Fruit fly (Drosophila melanogaster) whole organism, embryonic: ENCODE data around the gene Cyp4d21.

Source experiments
- B-H2 ChIP-seq: fragments of 200-800 bp; sonication (Bioruptor generic); optimal IDR thresholded peaks from 2 replicates; lab custom pipeline; 2018; ENCODE audit warnings: missing biosample characterization, mild to moderate bottlenecking, missing genetic modification characterization
- Bgb ChIP-seq: fragments of 200-800 bp; sonication (Bioruptor generic); IDR thresholded peaks from 2 replicates; pipeline ENCODE4 v1.3.6; 2022; ENCODE audit warnings: missing biosample characterization, missing genetic modification characterization; ENCODE audit not compliant: partially characterized antibody
- CG1024 ChIP-seq: fragments of 200-800 bp; sonication (Bioruptor generic); IDR thresholded peaks from 2 replicates; pipeline ENCODE4 v1.3.6; 2022; ENCODE audit warnings: missing biosample characterization, missing genetic modification characterization
- CG10321 ChIP-seq: fragments of 200-800 bp; sonication (Bioruptor generic); IDR thresholded peaks from 2 replicates; pipeline ENCODE4 v1.3.6; 2022; ENCODE audit warnings: missing biosample characterization, missing genetic modification characterization
- CG10565 ChIP-seq: fragments of 200-800 bp; sonication (Bioruptor generic); optimal IDR thresholded peaks from 3 replicates; lab custom pipeline; 2016; ENCODE audit warnings: missing biosample characterization, mild to moderate bottlenecking, missing genetic modification characterization
- CG10979 ChIP-seq: fragments of 200-800 bp; sonication (Bioruptor generic); optimal IDR thresholded peaks from 2 replicates; lab custom pipeline; 2018; ENCODE audit warnings: missing biosample characterization, mild to moderate bottlenecking, missing genetic modification characterization, moderate library complexity
- CG11695 ChIP-seq: fragments of 200-800 bp; sonication (Bioruptor generic); IDR thresholded peaks from 3 replicates; pipeline ENCODE4 v1.3.6; 2022; ENCODE audit warnings: missing biosample characterization, missing genetic modification characterization
- CG14050 ChIP-seq: fragments of 200-800 bp; sonication (Bioruptor generic); IDR thresholded peaks from 3 replicates; pipeline ENCODE4 v1.3.6; 2022; ENCODE audit warnings: missing biosample characterization, missing genetic modification characterization
- CG17328 ChIP-seq: fragments of 200-800 bp; sonication (Bioruptor generic); IDR thresholded peaks from 2 replicates; pipeline ENCODE4 v1.3.6; 2022; ENCODE audit warnings: missing biosample characterization, missing genetic modification characterization
- CG2875 ChIP-seq: fragments of 200-800 bp; sonication (Bioruptor generic); optimal IDR thresholded peaks from 2 replicates; lab custom pipeline; 2017; ENCODE audit warnings: missing biosample characterization, mild to moderate bottlenecking, missing genetic modification characterization, missing genetic modification reagents
- CG34376 ChIP-seq: fragments of 200-800 bp; sonication (Bioruptor generic); optimal IDR thresholded peaks from 2 replicates; lab custom pipeline; 2018; ENCODE audit warnings: missing biosample characterization, mild to moderate bottlenecking, missing genetic modification characterization
- CG42726 ChIP-seq: fragments of 200-800 bp; sonication (Bioruptor generic); IDR thresholded peaks from 2 replicates; pipeline ENCODE4 v1.3.6; 2022; ENCODE audit warnings: missing biosample characterization, missing genetic modification characterization; ENCODE audit not compliant: partially characterized antibody
- CG4328 ChIP-seq: fragments of 200-800 bp; sonication (Bioruptor generic); optimal IDR thresholded peaks from 3 replicates; lab custom pipeline; 2017; ENCODE audit warnings: missing biosample characterization, missing genetic modification reagents, missing genetic modification characterization
- CG6689 ChIP-seq: fragments of 200-800 bp; sonication (Bioruptor generic); IDR thresholded peaks from 2 replicates; pipeline ENCODE4 v1.3.6; 2022; ENCODE audit warnings: missing biosample characterization, missing genetic modification characterization
- CG8765 ChIP-seq: fragments of 200-800 bp; sonication (Bioruptor generic); IDR thresholded peaks from 2 replicates; pipeline ENCODE4 v1.3.6; 2022; ENCODE audit warnings: missing biosample characterization, missing genetic modification characterization
- CG9215 ChIP-seq: fragments of 200-800 bp; sonication (Bioruptor generic); IDR thresholded peaks from 2 replicates; pipeline ENCODE4 v1.3.6; 2022; ENCODE audit warnings: missing biosample characterization, missing genetic modification characterization
- Chrac-16 ChIP-seq: fragments of 200-800 bp; sonication (Bioruptor generic); optimal IDR thresholded peaks from 3 replicates; lab custom pipeline; 2016; ENCODE audit warnings: missing biosample characterization, missing genetic modification characterization
- Dfd ChIP-seq, 2 experiments: fragments of >200 bp; optimal IDR thresholded peaks; 2 replicates each; lab custom pipeline; 2017; ENCODE audit warnings: missing biosample characterization in 2 of 2, missing genetic modification characterization in 2 of 2
- E2f2 ChIP-seq: fragments of 200-800 bp; sonication (Bioruptor generic); IDR thresholded peaks from 2 replicates; pipeline ENCODE4 v1.3.6; 2022; ENCODE audit warnings: missing biosample characterization, missing genetic modification characterization
- Fer3 ChIP-seq: fragments of 200-800 bp; sonication (Bioruptor generic); optimal IDR thresholded peaks from 2 replicates; lab custom pipeline; 2018; ENCODE audit warnings: missing biosample characterization, mild to moderate bottlenecking, missing genetic modification characterization, moderate library complexity
- Hey ChIP-seq: fragments of 200-800 bp; sonication (Bioruptor generic); optimal IDR thresholded peaks from 3 replicates; lab custom pipeline; 2018; ENCODE audit warnings: missing biosample characterization, mild to moderate bottlenecking, missing genetic modification characterization
- Hsf ChIP-seq: fragments of 200-800 bp; sonication (Bioruptor generic); optimal IDR thresholded peaks from 3 replicates; lab custom pipeline; 2016; ENCODE audit warnings: missing biosample characterization, missing genetic modification characterization
- Kr ChIP-seq: fragments of 200-800 bp; sonication (Bioruptor generic); optimal IDR thresholded peaks from 2 replicates; lab custom pipeline; 2017; ENCODE audit warnings: missing biosample characterization, mild to moderate bottlenecking, missing genetic modification characterization
- Rfx ChIP-seq: fragments of 200-800 bp; sonication (Bioruptor generic); IDR thresholded peaks from 2 replicates; pipeline ENCODE4 v1.3.6; 2022; ENCODE audit warnings: missing biosample characterization, missing genetic modification characterization
- Scr ChIP-seq: fragments of 200-800 bp; sonication (Bioruptor generic); IDR thresholded peaks from 2 replicates; pipeline ENCODE4 v1.3.6; 2022; ENCODE audit warnings: missing biosample characterization, missing genetic modification characterization; ENCODE audit not compliant: partially characterized antibody
- Xrp1 ChIP-seq: fragments of 200-800 bp; sonication (Bioruptor generic); IDR thresholded peaks from 2 replicates; pipeline ENCODE4 v1.3.6; 2022; ENCODE audit warnings: missing biosample characterization, missing genetic modification characterization
- ac ChIP-seq: fragments of 200-800 bp; sonication (Bioruptor generic); optimal IDR thresholded peaks from 3 replicates; lab custom pipeline; 2017; ENCODE audit warnings: missing biosample characterization, mild to moderate bottlenecking, missing genetic modification characterization
- az2 ChIP-seq: fragments of 200-800 bp; sonication (Bioruptor generic); optimal IDR thresholded peaks from 3 replicates; lab custom pipeline; 2016; ENCODE audit warnings: missing biosample characterization, missing genetic modification characterization
- cas ChIP-seq: fragments of 200-800 bp; sonication (Bioruptor generic); IDR thresholded peaks from 2 replicates; pipeline ENCODE4 v1.3.6; 2022; ENCODE audit warnings: missing biosample characterization, missing genetic modification characterization
- chm ChIP-seq: fragments of 200-800 bp; sonication (Bioruptor generic); IDR thresholded peaks from 2 replicates; pipeline ENCODE4 v1.3.6; 2022; ENCODE audit warnings: missing biosample characterization, missing genetic modification characterization
- corto ChIP-seq: fragments of 200-800 bp; sonication (Bioruptor generic); optimal IDR thresholded peaks from 2 replicates; lab custom pipeline; 2016; ENCODE audit warnings: missing biosample characterization, mild to moderate bottlenecking, missing genetic modification characterization, moderate library complexity
- disco-r ChIP-seq: fragments of 200-800 bp; sonication (Bioruptor generic); optimal IDR thresholded peaks from 2 replicates; lab custom pipeline; 2016; ENCODE audit warnings: missing biosample characterization, missing genetic modification characterization
- dmrt11E ChIP-seq: fragments of 200-800 bp; sonication (Bioruptor generic); optimal IDR thresholded peaks from 3 replicates; lab custom pipeline; 2018; ENCODE audit warnings: missing biosample characterization, mild to moderate bottlenecking, missing genetic modification characterization, moderate library complexity
- fru ChIP-seq: fragments of >200 bp; optimal IDR thresholded peaks from 2 replicates; lab custom pipeline; 2017
- gro ChIP-seq: fragments of 200-800 bp; sonication (Bioruptor generic); optimal IDR thresholded peaks from 2 replicates; lab custom pipeline; 2016; ENCODE audit warnings: missing biosample characterization, missing genetic modification characterization
- jumu ChIP-seq: fragments of 200-800 bp; sonication (Bioruptor generic); optimal IDR thresholded peaks from 3 replicates; lab custom pipeline; 2016; ENCODE audit warnings: missing biosample characterization, missing genetic modification characterization
- lilli ChIP-seq: fragments of 200-800 bp; sonication (Bioruptor generic); optimal IDR thresholded peaks from 3 replicates; lab custom pipeline; 2016; ENCODE audit warnings: missing biosample characterization, missing genetic modification characterization
- luna ChIP-seq: fragments of 200-800 bp; sonication (Bioruptor generic); optimal IDR thresholded peaks from 2 replicates; lab custom pipeline; 2016; ENCODE audit warnings: missing biosample characterization, missing genetic modification characterization
- mam ChIP-seq: fragments of 200-800 bp; sonication (Bioruptor generic); optimal IDR thresholded peaks from 3 replicates; lab custom pipeline; 2016; ENCODE audit warnings: missing biosample characterization, missing genetic modification characterization
- nmo ChIP-seq: fragments of 200-800 bp; sonication (Bioruptor generic); optimal IDR thresholded peaks from 2 replicates; lab custom pipeline; 2018; ENCODE audit warnings: missing biosample characterization, mild to moderate bottlenecking, missing genetic modification characterization, moderate library complexity
- nom ChIP-seq: fragments of 200-800 bp; sonication (Bioruptor generic); optimal IDR thresholded peaks from 2 replicates; lab custom pipeline; 2017; ENCODE audit warnings: missing biosample characterization, missing genetic modification characterization, mild to moderate bottlenecking, moderate library complexity, missing genetic modification reagents
- otp ChIP-seq: fragments of 200-800 bp; sonication (Bioruptor generic); IDR thresholded peaks from 3 replicates; pipeline ENCODE4, ENCODE4 v1.3.6; 2022; ENCODE audit warnings: missing biosample characterization, missing genetic modification characterization
- phol ChIP-seq: fragments of 200-800 bp; sonication (Bioruptor generic); optimal IDR thresholded peaks from 3 replicates; lab custom pipeline; 2018; ENCODE audit warnings: missing biosample characterization, mild to moderate bottlenecking, missing genetic modification characterization, moderate library complexity
- salm ChIP-seq: fragments of 200-800 bp; sonication (Bioruptor generic); optimal IDR thresholded peaks from 2 replicates; lab custom pipeline; 2018; ENCODE audit warnings: missing biosample characterization, mild to moderate bottlenecking, missing genetic modification characterization
- sd ChIP-seq: fragments of 200-800 bp; sonication (Bioruptor generic); optimal IDR thresholded peaks from 3 replicates; lab custom pipeline; 2018; ENCODE audit warnings: missing biosample characterization, mild to moderate bottlenecking, missing genetic modification characterization, moderate library complexity
- sisA ChIP-seq: fragments of 200-800 bp; sonication (Bioruptor generic); IDR thresholded peaks from 2 replicates; pipeline ENCODE4 v1.3.6; 2022; ENCODE audit warnings: missing biosample characterization, missing genetic modification characterization
- slbo ChIP-seq: fragments of 200-800 bp; sonication (Bioruptor generic); IDR thresholded peaks from 2 replicates; pipeline ENCODE4 v1.3.6; 2022; ENCODE audit warnings: missing biosample characterization, missing genetic modification characterization
- sna ChIP-seq: fragments of 200-800 bp; sonication (Bioruptor generic); IDR thresholded peaks from 2 replicates; pipeline ENCODE4 v1.3.6; 2022; ENCODE audit warnings: missing biosample characterization, missing genetic modification characterization; ENCODE audit not compliant: partially characterized antibody
- sr ChIP-seq: fragments of 200-800 bp; sonication (Bioruptor generic); IDR thresholded peaks from 3 replicates; pipeline ENCODE4 v1.3.6; 2022; ENCODE audit warnings: missing biosample characterization, missing genetic modification characterization
- ssp ChIP-seq: fragments of 200-800 bp; sonication (Bioruptor generic); IDR thresholded peaks from 2 replicates; pipeline ENCODE4 v1.3.6; 2022; ENCODE audit warnings: missing biosample characterization, missing genetic modification characterization
- wor ChIP-seq: fragments of 200-800 bp; sonication (Bioruptor generic); IDR thresholded peaks from 2 replicates; pipeline ENCODE4 v1.3.6; 2022; ENCODE audit warnings: missing biosample characterization, missing genetic modification characterization
- z ChIP-seq: fragments of 200-800 bp; sonication (Bioruptor generic); IDR thresholded peaks from 3 replicates; pipeline ENCODE4 v1.3.6; 2022; ENCODE audit warnings: missing biosample characterization, missing genetic modification characterization

Cyp4d21 gene

dm6 chr2L:7564856-7565255 lies 40.5 kb upstream of the Cyp4d21 start (continued):
- TF ChIP-seq luna (GFP tag; lab: Kevin White, UChicago) (no peak), slbo (peak; percentile 69), CG10565 (peak; percentile 21), disco-r (GFP tag; lab: Kevin White, UChicago) (no peak), CG10321 (no peak), CG1024 (GFP tag; lab: Robert Waterston, UW) (peak; percentile 57), Hey (tag; lab: Kevin White, UChicago) (no peak), gro (GFP tag; lab: Kevin White, UChicago) (peak; percentile 60), CG14050 (GFP tag; lab: Robert Waterston, UW) (peak; percentile 31; the same call in 1 of the 3 replicates), CG34376 (no peak), CG6689 (peak; percentile 67), nmo (GFP tag; lab: Kevin White, UChicago) (peak; percentile 78), E2f2 (GFP tag; lab: Robert Waterston, UW) (peak; percentile 52), fru (lab: Kevin White, UChicago) (no peak), wor (GFP tag; lab: Robert Waterston, UW) (no peak), cas (GFP tag; lab: Robert Waterston, UW) (no peak), jumu (GFP tag; lab: Kevin White, UChicago) (peak; percentile 77), corto (GFP tag; lab: Kevin White, UChicago) (no peak), Bgb (GFP tag; lab: Robert Waterston, UW) (no peak), Xrp1 (peak; percentile 88), ac (GFP tag; lab: Kevin White, UChicago) (peak; percentile 55), Chrac-16 (GFP tag; lab: Kevin White, UChicago) (peak; percentile 44), Kr (GFP tag; lab: Kevin White, UChicago) (no peak), Rfx (peak; percentile 63), dmrt11E (tag; lab: Kevin White, UChicago) (peak; percentile 82), lilli (GFP tag; lab: Kevin White, UChicago) (peak; percentile 61), ssp (GFP tag; lab: Robert Waterston, UW) (peak; percentile 31; the same call in 1 of the 2 replicates), z (GFP tag; lab: Robert Waterston, UW) (no peak), Fer3 (tag; lab: Kevin White, UChicago) (peak; percentile 50), sd (no peak), sr (GFP tag; lab: Robert Waterston, UW) (no peak), Scr (GFP tag; lab: Robert Waterston, UW) (no peak), nom (GFP tag; lab: Kevin White, UChicago) (no peak), mam (GFP tag; lab: Kevin White, UChicago) (peak; percentile 77), Hsf (GFP tag; lab: Kevin White, UChicago) (peak; percentile 81), CG11695 (GFP tag; lab: Robert Waterston, UW) (peak; percentile 72; the same call in 2 of the 3 replicates), az2 (peak; percentile 69), otp (GFP tag; lab: Robert Waterston, UW) (peak; percentile 80), sisA (no peak; the same call in 1 of the 2 replicates), CG17328 (GFP tag; lab: Robert Waterston, UW) (peak; percentile 71), Dfd (GFP tag; optimal IDR thresholded peaks at IDR 0.05; lab: Kevin White, UChicago) (no peak), CG42726 (GFP tag; lab: Robert Waterston, UW) (no peak), chm (GFP tag; lab: Robert Waterston, UW) (no peak), CG4328 (no peak), B-H2 (GFP tag; lab: Kevin White, UChicago) (no peak), CG2875 (GFP tag; lab: Kevin White, UChicago) (peak; percentile 66), salm (no peak), CG10979 (peak; percentile 76), sna (GFP tag; lab: Robert Waterston, UW) (no peak), CG8765 (GFP tag; lab: Robert Waterston, UW) (peak; percentile 62), phol (tag; lab: Kevin White, UChicago) (peak; percentile 64), CG9215 (GFP tag; lab: Robert Waterston, UW) (no peak)
